Worm (Caenorhabditis elegans): ENCODE measurements around the gene srx-10.

srx-10 gene

ce11 chrV:13935423-13935822, 10.9 kb downstream of the srx-10 start:
- TF ChIP-seq tbx-2 (tag; optimal IDR thresholded peaks at IDR 0.05) (no peak), elt-2 (tag; optimal IDR thresholded peaks at IDR 0.05) (no peak), ceh-31 (tag; optimal IDR thresholded peaks at IDR 0.05) (no peak), tbx-7 (tag; optimal IDR thresholded peaks at IDR 0.05) (no peak), elt-4 (tag; optimal IDR thresholded peaks at IDR 0.05) (no peak), T23F11.4 (GFP tag; optimal IDR thresholded peaks at IDR 0.05) (no peak), rnt-1 (tag; optimal IDR thresholded peaks at IDR 0.05) (no peak), fax-1 (tag; optimal IDR thresholded peaks at IDR 0.05) (no peak)

DNA sequence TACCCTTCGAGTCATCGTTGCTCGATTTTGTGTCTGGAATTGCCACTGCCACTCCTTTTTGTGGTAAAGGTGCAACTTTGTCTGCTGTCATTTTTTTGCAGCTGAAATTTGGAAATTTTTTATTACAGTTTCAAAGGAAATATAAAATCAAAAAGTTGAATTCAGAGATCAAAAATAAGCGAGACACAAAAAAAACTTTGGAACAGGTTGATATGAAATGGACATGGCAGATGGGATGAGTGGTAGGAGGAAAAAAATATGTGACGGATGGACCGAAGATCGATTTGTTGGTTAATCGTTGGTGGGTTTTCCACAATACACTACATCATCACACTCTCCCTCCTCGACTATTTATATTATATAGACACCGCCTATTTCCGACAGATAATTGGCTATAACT, 11.7 kb downstream of the srx-10 start, which contains the start of gene R10D12.1:
R10D12.1 (minus strand) TSS at position 101 of the 400 bp plus-strand sequence.
- no peak for TF ChIP-seq nfya-1 (tag; optimal IDR thresholded peaks at IDR 0.05)
- no peak for TF ChIP-seq hlh-30 (tag; optimal IDR thresholded peaks at IDR 0.05; ENCODE audit: insufficient read depth)
- no peak for TF ChIP-seq ceh-31 (tag; optimal IDR thresholded peaks at IDR 0.05)
- no peak for TF ChIP-seq ztf-16 (tag; optimal IDR thresholded peaks at IDR 0.05)
- TF ChIP-seq pha-2 (tag; optimal IDR thresholded peaks at IDR 0.05): no peak
- no peak for TF ChIP-seq C08G9.2 (tag; optimal IDR thresholded peaks at IDR 0.05)
- no peak for TF ChIP-seq sox-4 (tag; optimal IDR thresholded peaks at IDR 0.05)

- TF ChIP-seq hlh-6 (tag; optimal IDR thresholded peaks at IDR 0.05): no peak
- no peak for TF ChIP-seq ceh-2 (tag; optimal IDR thresholded peaks at IDR 0.05)
- TF ChIP-seq C38D4.7 (GFP tag; optimal IDR thresholded peaks at IDR 0.05): no peak
- TF ChIP-seq fkh-6 (tag; optimal IDR thresholded peaks at IDR 0.05): no peak
These were observed 14.3 kb downstream of the srx-10 start for ce11 chrV:13931952-13932351.

DNA sequence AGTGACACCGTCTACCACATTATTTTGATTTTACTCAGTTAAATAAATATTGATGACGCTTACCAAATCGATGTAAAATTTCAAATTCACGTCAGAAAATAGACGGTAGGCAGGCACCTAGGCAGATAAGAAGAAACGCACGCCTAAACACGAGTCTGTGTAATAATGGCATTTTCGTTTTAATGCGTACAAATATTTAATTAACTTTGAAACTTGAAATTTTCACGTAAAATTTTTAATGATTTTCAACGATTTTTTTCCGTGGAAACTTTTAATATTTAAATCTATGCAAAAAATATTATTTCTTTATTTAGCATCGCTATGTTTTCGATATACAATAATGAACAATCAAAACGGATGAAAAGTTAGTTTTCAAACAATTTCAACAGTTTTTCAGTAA, 15.1 kb downstream of the srx-10 start, which contains the start of gene C06B3.16:
C06B3.16 (plus strand) TSS at position 301 of the 400 bp plus-strand sequence.
- TF ChIP-seq pqm-1 (tag; optimal IDR thresholded peaks at IDR 0.05) (no peak), nhr-11 (tag; optimal IDR thresholded peaks at IDR 0.05) (no peak), fkh-6 (tag; optimal IDR thresholded peaks at IDR 0.05) (no peak), ets-4 (tag; optimal IDR thresholded peaks at IDR 0.05) (no peak), unc-42 (tag; optimal IDR thresholded peaks at IDR 0.05) (no peak), ceh-48 (tag; optimal IDR thresholded peaks at IDR 0.05) (no peak), nfya-1 (tag; optimal IDR thresholded peaks at IDR 0.05) (no peak), ceh-9 (tag; optimal IDR thresholded peaks at IDR 0.05) (no peak), C38D4.7 (GFP tag; optimal IDR thresholded peaks at IDR 0.05) (no peak), ceh-24 (tag; optimal IDR thresholded peaks at IDR 0.05) (no peak), fkh-10 (GFP tag; optimal IDR thresholded peaks at IDR 0.05) (no peak), unc-3 (GFP tag; conservative IDR thresholded peaks at IDR 0.05) (no peak), unc-3 (tag; optimal IDR thresholded peaks at IDR 0.05) (no peak), dve-1 (tag; optimal IDR thresholded peaks at IDR 0.05) (no peak), fax-1 (tag; optimal IDR thresholded peaks at IDR 0.05) (no peak), hlh-6 (tag; optimal IDR thresholded peaks at IDR 0.05) (no peak)

- TF ChIP-seq pha-4 (tag; optimal IDR thresholded peaks at IDR 0.05) (no peak), pax-1 (tag; optimal IDR thresholded peaks at IDR 0.05) (no peak), ceh-22 (tag; optimal IDR thresholded peaks at IDR 0.05) (no peak), nhr-11 (tag; optimal IDR thresholded peaks at IDR 0.05) (no peak), ceh-48 (tag; optimal IDR thresholded peaks at IDR 0.05) (no peak), Y22D7AL.16 (tag; optimal IDR thresholded peaks at IDR 0.05) (no peak), ceh-45 (GFP tag; IDR thresholded peaks at IDR 0.05) (no peak), fax-1 (tag; optimal IDR thresholded peaks at IDR 0.05) (no peak), dmd-4 (tag; optimal IDR thresholded peaks at IDR 0.05; ENCODE audit: borderline replicate concordance) (no peak)
These were observed 16.8 kb downstream of the srx-10 start, which contains the start of gene srxa-13 for ce11 chrV:13929503-13929902. Gene srxa-13 (plus strand): TSS chrV:13929803.
